Fruit fly (Drosophila melanogaster) whole organism, embryonic: ENCODE data around the gene cpx.
A peak's percentile ranks its signal among the peaks of the same experiment; 100 is the strongest.

ENCODE experiments used
- Asciz ChIP-seq: fragments of 200-800 bp; sonication (Bioruptor generic); optimal IDR thresholded peaks from 2 replicates; lab custom pipeline; 2017; ENCODE audit warnings: missing biosample characterization, mild to moderate bottlenecking, missing genetic modification characterization, missing genetic modification reagents
- CG10462 ChIP-seq: fragments of 200-800 bp; sonication (Bioruptor generic); optimal IDR thresholded peaks from 2 replicates; lab custom pipeline; 2016; ENCODE audit warnings: missing biosample characterization, missing genetic modification characterization
- CG10565 ChIP-seq: fragments of 200-800 bp; sonication (Bioruptor generic); optimal IDR thresholded peaks from 3 replicates; lab custom pipeline; 2016; ENCODE audit warnings: missing biosample characterization, mild to moderate bottlenecking, missing genetic modification characterization
- CG12104 ChIP-seq: fragments of 200-800 bp; sonication (Bioruptor generic); optimal IDR thresholded peaks from 3 replicates; lab custom pipeline; 2016; ENCODE audit warnings: missing biosample characterization, missing genetic modification characterization
- CG1233 ChIP-seq: fragments of 200-800 bp; sonication (Bioruptor generic); optimal IDR thresholded peaks from 4 replicates; lab custom pipeline; 2018; ENCODE audit warnings: missing biosample characterization, mild to moderate bottlenecking, missing genetic modification characterization
- CG12769 ChIP-seq: fragments of 200-800 bp; sonication (Bioruptor generic); optimal IDR thresholded peaks from 2 replicates; lab custom pipeline; 2019; ENCODE audit warnings: missing biosample characterization, mild to moderate bottlenecking, missing genetic modification characterization, moderate library complexity
- CG15514 ChIP-seq: fragments of 200-800 bp; sonication (Bioruptor generic); optimal IDR thresholded peaks from 3 replicates; lab custom pipeline; 2017; ENCODE audit warnings: missing biosample characterization, missing genetic modification characterization, mild to moderate bottlenecking, moderate library complexity, missing genetic modification reagents
- CG17361 ChIP-seq: fragments of 200-800 bp; sonication (Bioruptor generic); IDR thresholded peaks from 3 replicates; pipeline ENCODE4 v1.3.6; 2022; ENCODE audit warnings: missing biosample characterization, missing genetic modification characterization
- CG17912 ChIP-seq: fragments of 200-800 bp; sonication (Bioruptor generic); optimal IDR thresholded peaks from 2 replicates; lab custom pipeline; 2018; ENCODE audit warnings: missing biosample characterization, mild to moderate bottlenecking, missing genetic modification characterization
- CG1832 ChIP-seq: fragments of 200-800 bp; sonication (Bioruptor generic); optimal IDR thresholded peaks from 2 replicates; lab custom pipeline; 2017; ENCODE audit warnings: missing biosample characterization, mild to moderate bottlenecking, missing genetic modification characterization, inconsistent platforms
- CG2875 ChIP-seq: fragments of 200-800 bp; sonication (Bioruptor generic); optimal IDR thresholded peaks from 2 replicates; lab custom pipeline; 2017; ENCODE audit warnings: missing biosample characterization, mild to moderate bottlenecking, missing genetic modification characterization, missing genetic modification reagents
- CG33213 ChIP-seq: fragments of 200-800 bp; sonication (Bioruptor generic); optimal IDR thresholded peaks from 3 replicates; lab custom pipeline; 2016; ENCODE audit warnings: missing biosample characterization, missing genetic modification characterization
- CG34224 ChIP-seq: fragments of 200-800 bp; sonication (Bioruptor generic); IDR thresholded peaks from 3 replicates; pipeline ENCODE4 v1.3.6; 2022; ENCODE audit warnings: missing biosample characterization, missing genetic modification characterization; ENCODE audit not compliant: partially characterized antibody
- CG6254 ChIP-seq: fragments of 200-800 bp; sonication (Bioruptor generic); optimal IDR thresholded peaks from 3 replicates; lab custom pipeline; 2017; ENCODE audit warnings: mild to moderate bottlenecking, missing biosample characterization, missing genetic modification reagents, missing genetic modification characterization
- CG6791 ChIP-seq: fragments of 200-800 bp; sonication (Bioruptor generic); IDR thresholded peaks from 3 replicates; pipeline ENCODE4 v1.3.6; 2022; ENCODE audit warnings: missing biosample characterization, missing genetic modification characterization; ENCODE audit not compliant: partially characterized antibody
- CG8924 ChIP-seq: fragments of 200-800 bp; optimal IDR thresholded peaks from 3 replicates; lab custom pipeline; 2019; ENCODE audit warnings: missing biosample characterization, mild to moderate bottlenecking, missing genetic modification characterization, moderate library complexity
- CG9797 ChIP-seq: fragments of 200-800 bp; sonication (Bioruptor generic); optimal IDR thresholded peaks from 3 replicates; lab custom pipeline; 2018; ENCODE audit warnings: missing biosample characterization, mild to moderate bottlenecking, missing genetic modification characterization
- Camta ChIP-seq: fragments of 200-800 bp; sonication (Bioruptor generic); optimal IDR thresholded peaks from 2 replicates; lab custom pipeline; 2016; ENCODE audit warnings: missing biosample characterization, missing genetic modification characterization
- CoRest ChIP-seq: fragments of 200-800 bp; sonication (Bioruptor generic); optimal IDR thresholded peaks from 3 replicates; lab custom pipeline; 2018; ENCODE audit warnings: missing biosample characterization, mild to moderate bottlenecking, missing genetic modification characterization, moderate library complexity
- D ChIP-seq, 2 experiments: fragments of 200-800 bp in 1 of 2; fragments of >200 bp in 1 of 2; sonication (Bioruptor generic) in 1 of 2; optimal IDR thresholded peaks; 2 replicates in 1 of 2; 3 replicates in 1 of 2; lab custom pipeline; 2017; ENCODE audit warnings: mild to moderate bottlenecking in 1 of 2, missing biosample characterization in 1 of 2, missing genetic modification characterization in 1 of 2, missing genetic modification reagents in 1 of 2
- Dip3 ChIP-seq: fragments of 200-800 bp; sonication (Bioruptor generic); optimal IDR thresholded peaks from 3 replicates; lab custom pipeline; 2016; ENCODE audit warnings: missing biosample characterization, missing genetic modification characterization
- Dll ChIP-seq: fragments of 200-800 bp; sonication (Bioruptor generic); IDR thresholded peaks from 4 replicates; pipeline ENCODE4 v1.3.6; 2022; ENCODE audit warnings: missing biosample characterization, missing genetic modification characterization; ENCODE audit not compliant: partially characterized antibody
- Ets97D ChIP-seq: fragments of 200-800 bp; sonication (Bioruptor generic); optimal IDR thresholded peaks from 3 replicates; lab custom pipeline; 2016; ENCODE audit warnings: missing biosample characterization, missing genetic modification characterization
- HLH3B ChIP-seq: fragments of 200-800 bp; sonication (Bioruptor generic); IDR thresholded peaks from 2 replicates; pipeline ENCODE4 v1.3.6; 2022; ENCODE audit warnings: missing biosample characterization, missing genetic modification characterization
- HmgZ ChIP-seq: fragments of 200-800 bp; sonication (Bioruptor generic); optimal IDR thresholded peaks from 2 replicates; lab custom pipeline; 2018; ENCODE audit warnings: missing biosample characterization, mild to moderate bottlenecking, missing genetic modification characterization
- MESR4 ChIP-seq: fragments of 200-800 bp; sonication (Bioruptor generic); optimal IDR thresholded peaks from 2 replicates; lab custom pipeline; 2018; ENCODE audit warnings: missing biosample characterization, mild to moderate bottlenecking, missing genetic modification characterization, moderate library complexity
- Myb ChIP-seq: fragments of 200-800 bp; sonication (Bioruptor generic); optimal IDR thresholded peaks from 2 replicates; lab custom pipeline; 2016; ENCODE audit warnings: missing biosample characterization, missing genetic modification characterization
- NK7.1 ChIP-seq: fragments of 200-800 bp; sonication (Bioruptor generic); optimal IDR thresholded peaks from 3 replicates; lab custom pipeline; 2016; ENCODE audit warnings: missing biosample characterization, missing genetic modification characterization
- Opbp ChIP-seq: fragments of 200-800 bp; sonication (Bioruptor generic); IDR thresholded peaks from 3 replicates; pipeline ENCODE4 v1.3.6; 2022; ENCODE audit warnings: missing biosample characterization, missing genetic modification characterization; ENCODE audit not compliant: partially characterized antibody
- Rfx ChIP-seq: fragments of 200-800 bp; sonication (Bioruptor generic); IDR thresholded peaks from 2 replicates; pipeline ENCODE4 v1.3.6; 2022; ENCODE audit warnings: missing biosample characterization, missing genetic modification characterization
- Usf ChIP-seq: fragments of 200-800 bp; sonication (Bioruptor generic); optimal IDR thresholded peaks from 2 replicates; lab custom pipeline; 2017; ENCODE audit warnings: missing genotype, missing biosample characterization, missing genetic modification characterization
- amos ChIP-seq: fragments of 200-800 bp; sonication (Bioruptor generic); IDR thresholded peaks from 2 replicates; pipeline ENCODE4 v1.3.6; 2022; ENCODE audit warnings: missing biosample characterization, missing genetic modification characterization; ENCODE audit not compliant: partially characterized antibody
- caup ChIP-seq: fragments of 200-800 bp; sonication (Bioruptor generic); optimal IDR thresholded peaks from 3 replicates; lab custom pipeline; 2017; ENCODE audit warnings: missing biosample characterization, mild to moderate bottlenecking, missing genetic modification characterization, moderate library complexity; ENCODE audit not compliant: severe bottlenecking
- chm ChIP-seq: fragments of 200-800 bp; sonication (Bioruptor generic); IDR thresholded peaks from 2 replicates; pipeline ENCODE4 v1.3.6; 2022; ENCODE audit warnings: missing biosample characterization, missing genetic modification characterization
- crc ChIP-seq: fragments of 200-800 bp; sonication (Bioruptor generic); optimal IDR thresholded peaks from 2 replicates; lab custom pipeline; 2016; ENCODE audit warnings: missing biosample characterization, missing genetic modification characterization
- ewg ChIP-seq: fragments of 200-800 bp; sonication (Bioruptor generic); optimal IDR thresholded peaks from 3 replicates; lab custom pipeline; 2017; ENCODE audit warnings: mild to moderate bottlenecking, missing biosample characterization, missing genetic modification reagents, missing genetic modification characterization
- gfzf ChIP-seq: fragments of 200-800 bp; sonication (Bioruptor generic); optimal IDR thresholded peaks from 2 replicates; lab custom pipeline; 2016; ENCODE audit warnings: missing biosample characterization, mild to moderate bottlenecking, missing genetic modification characterization, moderate library complexity
- gsb ChIP-seq: fragments of 200-800 bp; sonication (Bioruptor generic); IDR thresholded peaks from 2 replicates; pipeline ENCODE4 v1.3.6; 2022; ENCODE audit warnings: missing biosample characterization, missing genetic modification characterization
- hb ChIP-seq: fragments of 200-800 bp; sonication (Bioruptor generic); IDR thresholded peaks from 3 replicates; pipeline ENCODE4 v1.3.6; 2022; ENCODE audit warnings: missing biosample characterization, missing genetic modification characterization; ENCODE audit not compliant: partially characterized antibody
- hkb ChIP-seq, 2 experiments: fragments of 200-800 bp in 1 of 2; fragments of >200 bp in 1 of 2; sonication (Bioruptor generic) in 1 of 2; IDR thresholded peaks in 1 of 2; optimal IDR thresholded peaks in 1 of 2; 2 replicates each; pipeline versions ENCODE4 v1.3.6 to Lab custom; 2017 to 2022; ENCODE audit warnings: missing biosample characterization in 1 of 2, missing genetic modification characterization in 1 of 2
- p53 ChIP-seq: fragments of 200-800 bp; sonication (Bioruptor generic); optimal IDR thresholded peaks from 2 replicates; lab custom pipeline; 2016; ENCODE audit warnings: missing biosample characterization, missing genetic modification characterization
- pnt ChIP-seq: fragments of 200-800 bp; sonication (Bioruptor generic); optimal IDR thresholded peaks from 3 replicates; lab custom pipeline; 2016; ENCODE audit warnings: missing biosample characterization, missing genetic modification characterization
- seq ChIP-seq: fragments of 200-800 bp; sonication (Bioruptor generic); IDR thresholded peaks from 2 replicates; pipeline ENCODE4 v1.3.6; 2022; ENCODE audit warnings: missing biosample characterization, missing genetic modification characterization
- stwl ChIP-seq: fragments of 200-800 bp; sonication (Bioruptor generic); optimal IDR thresholded peaks from 3 replicates; lab custom pipeline; 2018; ENCODE audit warnings: missing biosample characterization, mild to moderate bottlenecking, missing genetic modification characterization, moderate library complexity
- tll ChIP-seq, 2 experiments: fragments of 200-800 bp in 1 of 2; fragments of >200 bp in 1 of 2; sonication (Bioruptor generic) in 1 of 2; optimal IDR thresholded peaks; 2 replicates each; lab custom pipeline; 2017 to 2019; ENCODE audit warnings: missing biosample characterization in 2 of 2, missing genetic modification characterization in 2 of 2, mild to moderate bottlenecking in 1 of 2, moderate library complexity in 1 of 2
- wdn ChIP-seq: fragments of 200-800 bp; sonication (Bioruptor generic); IDR thresholded peaks from 2 replicates; pipeline ENCODE4 v1.3.6; 2022; ENCODE audit warnings: missing biosample characterization, missing genetic modification characterization
- zen ChIP-seq: fragments of 200-800 bp; sonication (Bioruptor generic); optimal IDR thresholded peaks from 3 replicates; lab custom pipeline; 2018; ENCODE audit warnings: missing biosample characterization, mild to moderate bottlenecking, missing genetic modification characterization, moderate library complexity

cpx gene

DNA sequence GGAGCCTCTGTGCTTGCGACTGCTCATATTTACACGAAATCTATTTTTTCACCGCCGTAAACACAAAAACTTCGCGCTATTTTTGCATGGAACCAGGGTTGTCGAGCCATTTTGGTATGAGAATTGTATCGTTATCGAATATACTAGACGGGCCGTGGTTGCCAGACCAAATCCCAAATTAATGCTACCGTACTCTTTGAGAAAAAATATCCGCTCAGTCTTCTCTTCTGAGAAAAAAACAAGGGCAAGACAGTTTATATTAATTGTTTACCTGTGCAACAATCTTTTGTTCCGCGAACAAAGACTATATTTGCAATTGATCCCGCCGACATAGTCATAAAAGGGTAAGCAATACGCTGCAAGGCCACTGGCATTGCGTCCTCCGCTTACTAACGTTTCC, 57.6 kb downstream of the cpx start, which contains the start of the genes Skp2 and CG1103 (continued):
- TF ChIP-seq amos (GFP tag; lab: Robert Waterston, UW) (peak; percentile 47), HLH3B (GFP tag; lab: Robert Waterston, UW) (no peak), stwl (peak; percentile 94), CG10565 (GFP tag; lab: Kevin White, UChicago) (no peak), Myb (GFP tag; lab: Kevin White, UChicago) (peak; percentile 27), CG9797 (GFP tag; lab: Kevin White, UChicago) (peak; percentile 68), Opbp (GFP tag; lab: Robert Waterston, UW) (peak; percentile 60), CG34224 (peak; percentile 45; the same call in 2 of the 3 replicates), Ets97D (GFP tag; lab: Kevin White, UChicago) (peak; percentile 56), CG15514 (GFP tag; lab: Kevin White, UChicago) (peak; percentile 65), Usf (GFP tag; lab: Kevin White, UChicago) (no peak), pnt (no peak), p53 (peak; percentile 16), MESR4 (peak; percentile 79), NK7.1 (GFP tag; lab: Kevin White, UChicago) (no peak), gfzf (GFP tag; lab: Kevin White, UChicago) (peak; percentile 78), chm (GFP tag; lab: Robert Waterston, UW) (no peak), CoRest (peak; percentile 10), HmgZ (tag; lab: Kevin White, UChicago) (peak; percentile 41), tll (GFP tag; optimal IDR thresholded peaks at IDR 0.05; lab: Kevin White, UChicago) (peak in 1 of 2 experiments; percentile 33), Dip3 (GFP tag; lab: Kevin White, UChicago) (peak; percentile 56), CG6791 (peak; percentile 36; the same call in 1 of the 3 replicates), Dll (GFP tag; lab: Robert Waterston, UW) (peak; percentile 46; the same call in 2 of the 4 replicates), CG8924 (tag; lab: Kevin White, UChicago) (peak; percentile 28)

DNA sequence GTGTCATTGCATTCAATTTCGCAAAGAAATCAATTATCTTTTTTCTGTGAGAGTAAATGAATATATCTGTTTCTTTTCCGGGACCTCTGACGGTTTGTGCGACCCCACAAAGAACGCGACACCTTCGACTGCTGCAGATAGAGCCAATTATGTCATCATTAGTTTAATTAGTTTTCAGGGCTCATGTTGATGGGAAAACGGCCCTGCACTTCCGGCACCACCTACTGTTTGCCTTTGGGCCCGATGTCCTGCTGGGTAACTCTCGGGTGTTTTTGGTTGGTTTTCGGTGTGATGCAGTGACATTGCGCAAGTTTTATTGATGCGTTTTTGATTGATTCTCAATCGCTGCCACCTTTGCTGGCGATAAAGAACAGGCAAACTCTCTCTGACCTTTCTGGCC, 60.2 kb downstream of the cpx start:
- TF ChIP-seq gsb (no peak), zen (peak; percentile 81), D (optimal IDR thresholded peaks at IDR 0.05; lab: Kevin White, UChicago) (peak; percentile 80), D (GFP tag; optimal IDR thresholded peaks at IDR 0.05; lab: Kevin White, UChicago) (no peak)

DNA sequence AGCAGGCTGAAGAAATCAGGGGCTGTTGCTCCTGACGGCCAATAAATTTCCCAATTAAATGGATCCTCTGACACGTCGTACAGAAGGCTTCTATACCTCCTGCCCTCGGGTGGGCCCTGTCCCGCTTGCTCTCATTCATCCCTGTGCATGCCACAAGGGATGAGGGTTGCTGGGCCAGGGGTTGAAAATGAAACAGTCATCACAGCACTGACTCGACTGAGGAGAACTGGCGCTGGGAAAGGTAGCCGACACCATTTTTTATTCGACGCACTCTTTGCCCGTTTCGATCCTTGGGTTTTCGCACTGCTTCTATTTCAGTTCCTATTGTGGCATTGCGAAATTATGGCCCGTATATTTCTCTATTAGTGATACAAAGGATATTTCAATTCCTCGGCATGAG, 61.2 kb downstream of the cpx start:
- no peak for TF ChIP-seq hb
- TF ChIP-seq CG12769 (tag; lab: Kevin White, UChicago), result no peak
- no peak for TF ChIP-seq CG12104 (GFP tag; lab: Kevin White, UChicago)
- no peak for TF ChIP-seq CG1233 (GFP tag; lab: Kevin White, UChicago)
- no peak for TF ChIP-seq CG2875 (GFP tag; lab: Kevin White, UChicago)
- no peak for TF ChIP-seq caup
- TF ChIP-seq Asciz (GFP tag; lab: Kevin White, UChicago), result no peak
- TF ChIP-seq Camta (GFP tag; lab: Kevin White, UChicago), result no peak
- peak; percentile 92 for TF ChIP-seq seq (GFP tag; lab: Robert Waterston, UW)
- no peak for TF ChIP-seq CG33213 (GFP tag; lab: Kevin White, UChicago)
- no peak for TF ChIP-seq wdn (GFP tag; lab: Robert Waterston, UW)
- no peak for TF ChIP-seq CG17912
- no peak for TF ChIP-seq ewg
- TF ChIP-seq CG6254, result no peak
- no peak for TF ChIP-seq CoRest
- no peak for TF ChIP-seq Rfx
- no peak for TF ChIP-seq CG17361 (GFP tag; lab: Robert Waterston, UW)
- TF ChIP-seq CG10462, result no peak
- peak; percentile 28 for TF ChIP-seq CG1832
- TF ChIP-seq crc (GFP tag; lab: Kevin White, UChicago), result no peak
- TF ChIP-seq hkb (optimal IDR thresholded peaks at IDR 0.05; lab: Kevin White, UChicago), result no peak
- TF ChIP-seq hkb (GFP tag; IDR thresholded peaks at IDR 0.05; lab: Robert Waterston, UW), result 0 out of 2 replicates have a peak, but pooled peaks have one; percentile 2
